Worm (Caenorhabditis elegans): ENCODE data around the gene R144.3.

R144.3 gene

DNA sequence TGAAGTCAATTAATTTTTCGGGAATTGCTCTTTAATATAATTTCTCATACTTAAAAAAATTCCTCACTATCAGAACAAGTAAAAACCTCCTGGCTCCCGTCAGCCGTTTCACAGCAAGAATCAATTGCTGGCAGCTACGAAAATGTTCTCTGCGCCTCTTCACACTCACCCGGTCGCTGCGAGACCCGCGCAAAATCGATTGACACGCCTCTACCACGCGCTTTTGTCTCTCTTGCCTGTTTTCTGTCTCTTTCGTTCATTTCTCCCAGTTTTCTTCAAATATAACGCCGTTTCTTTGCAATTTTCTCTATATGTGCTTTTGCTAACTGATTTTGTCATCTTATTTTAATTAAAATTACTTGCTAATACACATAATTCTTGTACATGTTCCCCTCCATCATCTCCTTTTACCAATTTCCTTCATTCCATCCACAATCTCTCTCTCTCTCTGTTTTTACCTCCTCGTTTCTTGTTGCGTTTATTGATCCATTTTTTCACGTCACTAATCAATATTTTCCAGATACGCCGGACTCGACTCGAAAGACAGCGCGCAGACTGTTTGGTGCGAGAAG, 2.7 kb downstream of the R144.3 start, which contains the start of gene pcf-11 (continued):
- peak; percentile 36 for TF ChIP-seq nhr-90 (tag; optimal IDR thresholded peaks at IDR 0.05; ENCODE audit: poor library complexity)
- TF ChIP-seq nhr-77 (tag; optimal IDR thresholded peaks at IDR 0.05), result peak; percentile 60
- TF ChIP-seq egl-13 (tag; optimal IDR thresholded peaks at IDR 0.05), result no peak
- peak; percentile 33 for TF ChIP-seq mep-1 (tag; optimal IDR thresholded peaks at IDR 0.05)
- peak; percentile 9 for TF ChIP-seq irx-1 (tag; optimal IDR thresholded peaks at IDR 0.05)
- TF ChIP-seq isw-1 (GFP tag; IDR thresholded peaks at IDR 0.05), result peak; percentile 56
- TF ChIP-seq hlh-4 (tag; optimal IDR thresholded peaks at IDR 0.05), result no peak
- no peak for TF ChIP-seq ceh-8 (GFP tag; optimal IDR thresholded peaks at IDR 0.05)
- TF ChIP-seq sptf-1 (tag; optimal IDR thresholded peaks at IDR 0.05), result no peak
- TF ChIP-seq ceh-88 (GFP tag; IDR thresholded peaks at IDR 0.05), result no peak
- TF ChIP-seq efl-1 (optimal IDR thresholded peaks at IDR 0.05), result peak; percentile 66 to 71
- peak; percentile 54 to 96 for TF ChIP-seq efl-1 (GFP tag; optimal IDR thresholded peaks at IDR 0.05 in 1 of 2)
- TF ChIP-seq efl-3 (GFP tag; optimal IDR thresholded peaks at IDR 0.05), result no peak
- TF ChIP-seq fkh-8 (tag; optimal IDR thresholded peaks at IDR 0.05), result peak; percentile 40
- TF ChIP-seq nhr-47 (tag; optimal IDR thresholded peaks at IDR 0.05), result peak; percentile 47
- TF ChIP-seq C34B4.2 (tag; optimal IDR thresholded peaks at IDR 0.05), result no peak
- TF ChIP-seq nhr-84 (tag; optimal IDR thresholded peaks at IDR 0.05), result no peak
- TF ChIP-seq unc-130 (tag; optimal IDR thresholded peaks at IDR 0.05), result no peak
- TF ChIP-seq tbx-2 (tag; optimal IDR thresholded peaks at IDR 0.05), result peak; percentile 45
- TF ChIP-seq swsn-7 (tag; optimal IDR thresholded peaks at IDR 0.05), result peak; percentile 51
- peak; percentile 51 to 63 (median 55) for TF ChIP-seq dpl-1 (GFP tag; optimal IDR thresholded peaks at IDR 0.05)
- TF ChIP-seq F16B12.6 (tag; optimal IDR thresholded peaks at IDR 0.05), result peak; percentile 35
- TF ChIP-seq ama-1 (optimal IDR thresholded peaks at IDR 0.05), result peak; percentile 53
- TF ChIP-seq blmp-1 (tag; optimal IDR thresholded peaks at IDR 0.05), result peak; percentile 13
- TF ChIP-seq ceh-90 (tag; optimal IDR thresholded peaks at IDR 0.05), result no peak
- no peak for TF ChIP-seq hpl-2 (GFP tag; optimal IDR thresholded peaks at IDR 0.05)
- TF ChIP-seq mdl-1 (tag; optimal IDR thresholded peaks at IDR 0.05), result peak in 1 of 2 experiments; percentile 80
- no peak for TF ChIP-seq nhr-85 (tag)
- no peak for TF ChIP-seq zag-1 (tag; optimal IDR thresholded peaks at IDR 0.05)
- no peak for TF ChIP-seq lin-15B (tag; optimal IDR thresholded peaks at IDR 0.05)
- TF ChIP-seq jun-1 (tag; optimal IDR thresholded peaks at IDR 0.05), result peak; percentile 10
- TF ChIP-seq alr-1 (tag; optimal IDR thresholded peaks at IDR 0.05; ENCODE audit: borderline replicate concordance), result no peak
- no peak for TF ChIP-seq C04F5.9 (tag; optimal IDR thresholded peaks at IDR 0.05)

DNA sequence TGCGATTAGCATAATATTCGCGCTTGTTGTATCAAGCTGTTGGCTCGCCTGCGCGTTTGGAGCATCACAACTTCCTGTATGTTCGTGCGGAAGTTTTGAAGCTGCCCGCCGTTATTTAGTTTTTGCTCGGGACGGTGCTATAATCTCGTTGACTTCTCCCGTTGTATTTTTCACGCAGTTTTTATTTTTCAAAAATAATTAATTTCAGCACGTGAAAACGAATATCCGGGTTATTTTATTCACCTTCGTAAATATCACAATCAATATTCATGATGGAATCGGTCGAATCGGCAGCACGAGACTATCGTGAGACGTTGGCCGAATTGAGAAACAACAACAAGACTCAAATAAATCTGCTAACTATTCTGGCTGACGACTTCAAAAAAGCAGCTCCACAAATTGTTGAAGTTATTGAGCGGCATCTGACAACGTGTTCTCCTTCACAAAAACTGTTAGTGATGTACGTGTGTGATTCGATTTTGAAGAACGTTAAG, 3.4 kb downstream of the R144.3 start:
- TF ChIP-seq ztf-4 (tag; optimal IDR thresholded peaks at IDR 0.05), result peak; percentile 86
- TF ChIP-seq nhr-85 (tag), result peak; percentile 66
- peak in 1 of 2 experiments; percentile 5 for TF ChIP-seq efl-1 (optimal IDR thresholded peaks at IDR 0.05)
- no peak for TF ChIP-seq efl-1 (GFP tag; optimal IDR thresholded peaks at IDR 0.05 in 1 of 2)
- peak; percentile 34 for TF ChIP-seq elt-2 (tag; optimal IDR thresholded peaks at IDR 0.05)
- TF ChIP-seq tbx-2 (tag; optimal IDR thresholded peaks at IDR 0.05), result peak; percentile 1
- peak; percentile 31 for TF ChIP-seq zip-4 (GFP tag; optimal IDR thresholded peaks at IDR 0.05)
- TF ChIP-seq C34B4.2 (tag; optimal IDR thresholded peaks at IDR 0.05), result no peak
- TF ChIP-seq nhr-90 (tag; optimal IDR thresholded peaks at IDR 0.05; ENCODE audit: poor library complexity), result peak; percentile 39
- no peak for TF ChIP-seq sup-37 (GFP tag; optimal IDR thresholded peaks at IDR 0.05)
- no peak for TF ChIP-seq ceh-63 (GFP tag; optimal IDR thresholded peaks at IDR 0.05)
- no peak for TF ChIP-seq ztf-11 (tag; optimal IDR thresholded peaks at IDR 0.05)
- peak; percentile 22 for TF ChIP-seq swsn-7 (tag; optimal IDR thresholded peaks at IDR 0.05)
- TF ChIP-seq unc-30 (tag; optimal IDR thresholded peaks at IDR 0.05), result no peak
- TF ChIP-seq fkh-10 (GFP tag; optimal IDR thresholded peaks at IDR 0.05), result no peak
- TF ChIP-seq mep-1 (tag; optimal IDR thresholded peaks at IDR 0.05), result peak; percentile 49
- peak; percentile 92 for TF ChIP-seq ama-1 (optimal IDR thresholded peaks at IDR 0.05)
- peak; percentile 3 for TF ChIP-seq vab-15 (tag; optimal IDR thresholded peaks at IDR 0.05)
- no peak for TF ChIP-seq ceh-82 (tag; optimal IDR thresholded peaks at IDR 0.05)
- TF ChIP-seq nhr-19 (GFP tag; conservative IDR thresholded peaks at IDR 0.05), result peak; percentile 32
- peak; percentile 42 to 45 for TF ChIP-seq lsy-2 (tag; optimal IDR thresholded peaks at IDR 0.05)
- TF ChIP-seq xbp-1 (tag; optimal IDR thresholded peaks at IDR 0.05), result peak; percentile 7
- TF ChIP-seq nhr-20 (tag; optimal IDR thresholded peaks at IDR 0.05), result peak; percentile 43
- TF ChIP-seq ets-5 (GFP tag; IDR thresholded peaks at IDR 0.05), result no peak
- TF ChIP-seq lin-13 (GFP tag; optimal IDR thresholded peaks at IDR 0.05), result no peak
- TF ChIP-seq rnt-1 (tag; optimal IDR thresholded peaks at IDR 0.05), result peak; percentile 34
- TF ChIP-seq lin-35 (GFP tag; optimal IDR thresholded peaks at IDR 0.05), result peak in 1 of 2 experiments; percentile 42
- TF ChIP-seq hlh-4 (tag; optimal IDR thresholded peaks at IDR 0.05), result no peak
- TF ChIP-seq dpl-1 (GFP tag; optimal IDR thresholded peaks at IDR 0.05), result peak in 2 of 3 experiments; percentile 3 to 9
- no peak for TF ChIP-seq C04F5.9 (tag; optimal IDR thresholded peaks at IDR 0.05)
